Worm (Caenorhabditis elegans): ENCODE results near the gene Y32F6B.1.

Gene Y32F6B.1

ce11 chrV:10484640-10485039 lies at the start of gene Y32F6B.1:
Gene Y32F6B.1 (minus strand): TSS chrV:10484740.
- TF ChIP-seq daf-16 (GFP tag; optimal IDR thresholded peaks at IDR 0.05), result no peak
- TF ChIP-seq daf-16 (tag; optimal IDR thresholded peaks at IDR 0.05), result peak; percentile 31
- TF ChIP-seq egl-27 (tag; optimal IDR thresholded peaks at IDR 0.05), result no peak

DNA sequence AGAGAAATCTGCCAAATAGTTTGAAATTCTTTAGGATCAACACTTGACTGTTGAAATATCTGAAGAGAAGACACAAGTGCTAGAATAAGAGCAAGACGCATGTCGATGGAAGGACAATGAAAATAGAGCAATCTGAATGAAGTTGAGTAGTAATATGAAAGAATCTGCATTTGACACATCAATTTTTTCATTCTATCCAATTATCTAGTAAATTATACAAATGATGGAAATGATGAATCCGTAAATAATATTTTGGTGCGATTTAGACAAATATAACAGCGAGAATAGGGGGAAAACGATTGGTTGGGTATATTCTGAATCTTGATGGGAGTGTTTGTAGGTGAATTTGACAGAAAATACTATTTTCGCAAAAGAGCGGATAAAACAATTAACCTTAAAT lies 48.2 kb upstream of the Y32F6B.1 start, which contains the start of gene txt-10:
Gene txt-10 (minus strand): TSS at position 101 of the 400 bp plus-strand sequence.
- TF ChIP-seq ztf-7 (tag; optimal IDR thresholded peaks at IDR 0.05), result no peak
- TF ChIP-seq mep-1 (tag; optimal IDR thresholded peaks at IDR 0.05), result peak; percentile 9
- TF ChIP-seq nhr-102 (tag; optimal IDR thresholded peaks at IDR 0.05), result no peak
- no peak for TF ChIP-seq ceh-28 (tag; optimal IDR thresholded peaks at IDR 0.05)
- TF ChIP-seq unc-62 (GFP tag; optimal IDR thresholded peaks at IDR 0.05 in 1 of 2), result peak in 1 of 2 experiments; percentile 88
- TF ChIP-seq unc-62 (tag; optimal IDR thresholded peaks at IDR 0.05), result no peak
- no peak for TF ChIP-seq pha-4 (GFP tag; IDR thresholded peaks at IDR 0.05)
- TF ChIP-seq pha-4 (tag; optimal IDR thresholded peaks at IDR 0.05), result no peak
- peak; percentile 34 for TF ChIP-seq aha-1 (tag)
- TF ChIP-seq cey-2 (tag; optimal IDR thresholded peaks at IDR 0.05; ENCODE audit: borderline replicate concordance, insufficient read depth), result no peak
- no peak for TF ChIP-seq ceh-20 (GFP tag; IDR thresholded peaks at IDR 0.05)
- no peak for TF ChIP-seq dmd-9 (GFP tag; IDR thresholded peaks at IDR 0.05)
- no peak for TF ChIP-seq F26F4.8 (GFP tag; conservative IDR thresholded peaks at IDR 0.05)
- TF ChIP-seq F10B5.3 (tag; optimal IDR thresholded peaks at IDR 0.05), result no peak
- TF ChIP-seq arid-1 (GFP tag; conservative IDR thresholded peaks at IDR 0.05), result no peak
- no peak for TF ChIP-seq egl-43 (GFP tag; IDR thresholded peaks at IDR 0.05)
- TF ChIP-seq lsy-2 (tag; optimal IDR thresholded peaks at IDR 0.05), result no peak
- TF ChIP-seq tra-1 (GFP tag; IDR thresholded peaks at IDR 0.05), result no peak
- TF ChIP-seq lin-1 (GFP tag; IDR thresholded peaks at IDR 0.05), result no peak
- TF ChIP-seq madf-9 (GFP tag; conservative IDR thresholded peaks at IDR 0.05), result no peak
- TF ChIP-seq ctbp-1 (GFP tag; IDR thresholded peaks at IDR 0.05), result no peak
- TF ChIP-seq mxl-2 (GFP tag; conservative IDR thresholded peaks at IDR 0.05), result no peak
- no peak for TF ChIP-seq hlh-11 (tag; optimal IDR thresholded peaks at IDR 0.05)

- TF ChIP-seq nhr-28 (tag; optimal IDR thresholded peaks at IDR 0.05) (peak; percentile 31), duxl-1 (tag; optimal IDR thresholded peaks at IDR 0.05; ENCODE audit: poor library complexity) (no peak), ceh-82 (tag; optimal IDR thresholded peaks at IDR 0.05) (no peak), F37D6.2 (tag; optimal IDR thresholded peaks at IDR 0.05) (no peak), R02D3.7 (tag; optimal IDR thresholded peaks at IDR 0.05) (no peak), nhr-76 (tag; optimal IDR thresholded peaks at IDR 0.05) (no peak), arid-1 (GFP tag; conservative IDR thresholded peaks at IDR 0.05) (no peak), aha-1 (tag) (peak; percentile 90), pha-4 (GFP tag; IDR thresholded peaks at IDR 0.05) (no peak), pha-4 (tag; optimal IDR thresholded peaks at IDR 0.05) (no peak)
Observed at ce11 chrV:10529600-10529999, 45.1 kb upstream of the Y32F6B.1 start.

- TF ChIP-seq ztf-7 (tag; optimal IDR thresholded peaks at IDR 0.05) (no peak), dve-1 (tag; optimal IDR thresholded peaks at IDR 0.05; ENCODE audit: insufficient read depth) (no peak), ceh-62 (tag; optimal IDR thresholded peaks at IDR 0.05) (no peak), nhr-25 (tag; optimal IDR thresholded peaks at IDR 0.05; ENCODE audit: borderline replicate concordance, insufficient read depth) (no peak), nhr-28 (tag; optimal IDR thresholded peaks at IDR 0.05) (no peak), egl-43 (GFP tag; IDR thresholded peaks at IDR 0.05) (no peak), F26F4.8 (GFP tag; conservative IDR thresholded peaks at IDR 0.05) (no peak), ZK337.2 (GFP tag; IDR thresholded peaks at IDR 0.05) (no peak), skn-1 (tag; optimal IDR thresholded peaks at IDR 0.05) (no peak), F49E8.2 (tag; optimal IDR thresholded peaks at IDR 0.05; ENCODE audit: borderline replicate concordance) (no peak), ceh-82 (tag; optimal IDR thresholded peaks at IDR 0.05) (no peak), arid-1 (GFP tag; conservative IDR thresholded peaks at IDR 0.05) (no peak), zip-11 (GFP tag; IDR thresholded peaks at IDR 0.05) (no peak), spr-1 (tag; optimal IDR thresholded peaks at IDR 0.05) (no peak), T26A8.4 (GFP tag; IDR thresholded peaks at IDR 0.05) (no peak), mdt-29 (GFP tag; IDR thresholded peaks at IDR 0.05) (no peak), F37D6.2 (tag; optimal IDR thresholded peaks at IDR 0.05) (no peak)
Observed at ce11 chrV:10528500-10528899, 44.0 kb upstream of the Y32F6B.1 start, which contains the start of gene F25D1.3. Gene F25D1.3 (plus strand): TSS chrV:10528724.

Data from whole organism, L4 larva.